Fruit fly (Drosophila melanogaster): ENCODE data around the gene ear.

The ear gene

DNA sequence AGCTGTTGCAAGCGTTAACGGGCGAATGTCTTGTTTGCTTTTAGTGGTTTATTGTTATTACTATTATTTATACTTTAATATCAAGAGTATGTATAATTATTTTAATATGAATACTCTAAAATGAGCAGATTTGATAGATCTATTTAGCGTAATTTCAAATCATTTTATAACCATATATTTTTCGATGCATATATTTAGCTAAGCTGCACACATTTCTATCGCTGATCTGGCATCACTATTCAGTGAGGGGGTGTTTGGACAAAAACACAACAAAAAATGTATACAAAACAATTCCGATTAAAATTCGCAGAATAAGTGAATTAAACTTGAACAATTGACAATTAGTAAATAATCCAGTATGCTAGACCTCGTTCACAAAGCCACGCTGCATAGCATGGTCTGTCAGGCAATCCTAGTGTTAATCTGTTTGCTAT is 30.5 kb downstream of the ear start, which contains the start of the genes Trs33 and Tmtc4 (continued):
- peak; percentile 15 for TF ChIP-seq CG1602 (GFP tag; optimal IDR thresholded peaks at IDR 0.05)
- TF ChIP-seq CG4424 (GFP tag; optimal IDR thresholded peaks at IDR 0.05), result peak; percentile 26
- TF ChIP-seq CG5180 (GFP tag; optimal IDR thresholded peaks at IDR 0.05), result peak; percentile 70
- TF ChIP-seq Camta (GFP tag; optimal IDR thresholded peaks at IDR 0.05), result no peak
- TF ChIP-seq bsh (GFP tag; optimal IDR thresholded peaks at IDR 0.05), result peak in 1 of 2 experiments; percentile 25
- TF ChIP-seq CG7786 (GFP tag; optimal IDR thresholded peaks at IDR 0.05), result no peak
- peak; percentile 39 for TF ChIP-seq stwl (tag; optimal IDR thresholded peaks at IDR 0.05)
- TF ChIP-seq CG13296 (GFP tag; optimal IDR thresholded peaks at IDR 0.05), result peak; percentile 12
- TF ChIP-seq vvl (GFP tag; IDR thresholded peaks at IDR 0.05), result peak; percentile 71
- peak; percentile 29; the same call in 1 of the 3 replicates for TF ChIP-seq CG34422 (GFP tag; IDR thresholded peaks at IDR 0.05)
- TF ChIP-seq gsb-n (tag; optimal IDR thresholded peaks at IDR 0.05), result peak; percentile 58
- TF ChIP-seq lilli (GFP tag; optimal IDR thresholded peaks at IDR 0.05), result peak; percentile 16
- no peak for TF ChIP-seq hth (optimal IDR thresholded peaks at IDR 0.05)
- no peak for TF ChIP-seq CG9437 (GFP tag; optimal IDR thresholded peaks at IDR 0.05)
- no peak for TF ChIP-seq CG13624 (GFP tag; optimal IDR thresholded peaks at IDR 0.05)
- peak; percentile 93 for TF ChIP-seq MBD-R2 (GFP tag; IDR thresholded peaks at IDR 0.05)
- peak; percentile 11 for TF ChIP-seq YL-1 (GFP tag; optimal IDR thresholded peaks at IDR 0.05)
- no peak for TF ChIP-seq ewg (GFP tag; optimal IDR thresholded peaks at IDR 0.05)
- TF ChIP-seq nerfin-2 (GFP tag; IDR thresholded peaks at IDR 0.05; ENCODE audit: partially characterized antibody), result no peak
- peak; percentile 99 for TF ChIP-seq kni (GFP tag; optimal IDR thresholded peaks at IDR 0.05)
- peak; percentile 53 for TF ChIP-seq CG9817 (tag; optimal IDR thresholded peaks at IDR 0.05)
- TF ChIP-seq nom (GFP tag; optimal IDR thresholded peaks at IDR 0.05), result no peak
- no peak for TF ChIP-seq Lim3 (GFP tag; IDR thresholded peaks at IDR 0.05)
- TF ChIP-seq CG15601 (tag; optimal IDR thresholded peaks at IDR 0.05), result peak; percentile 31
- peak; percentile 67 for TF ChIP-seq gem (tag; optimal IDR thresholded peaks at IDR 0.05)
- no peak for TF ChIP-seq fd64A (GFP tag; optimal IDR thresholded peaks at IDR 0.05)
- TF ChIP-seq CG8924 (tag; optimal IDR thresholded peaks at IDR 0.05), result peak; percentile 49
- peak; percentile 48 for TF ChIP-seq gcm (GFP tag; optimal IDR thresholded peaks at IDR 0.05)
- no peak for TF ChIP-seq Rx (GFP tag; IDR thresholded peaks at IDR 0.05)
- TF ChIP-seq CG9876 (GFP tag; optimal IDR thresholded peaks at IDR 0.05), result no peak
- TF ChIP-seq CG13123 (GFP tag; optimal IDR thresholded peaks at IDR 0.05), result peak; percentile 15
- peak; percentile 59 for TF ChIP-seq CG2116 (GFP tag; optimal IDR thresholded peaks at IDR 0.05)
- peak in 1 of 3 experiments; percentile 40 for TF ChIP-seq lola (GFP tag; optimal IDR thresholded peaks at IDR 0.05)
- peak; percentile 42 for TF ChIP-seq sd (tag; optimal IDR thresholded peaks at IDR 0.05)
- no peak for TF ChIP-seq gce (GFP tag; IDR thresholded peaks at IDR 0.05)
- TF ChIP-seq TFAM (GFP tag; optimal IDR thresholded peaks at IDR 0.05), result no peak

- TF ChIP-seq ac (GFP tag; optimal IDR thresholded peaks at IDR 0.05) (no peak), CG4617 (GFP tag; optimal IDR thresholded peaks at IDR 0.05; ENCODE audit: borderline replicate concordance) (no peak), chm (GFP tag; IDR thresholded peaks at IDR 0.05) (0 out of 2 replicates have a peak, but pooled peaks have one; percentile 21), Xrp1 (GFP tag; IDR thresholded peaks at IDR 0.05) (no peak), sens (GFP tag) (peak; percentile 61), CG10147 (GFP tag; optimal IDR thresholded peaks at IDR 0.05) (no peak), CG11093 (GFP tag; IDR thresholded peaks at IDR 0.05) (no peak), Hmr (GFP tag; optimal IDR thresholded peaks at IDR 0.05) (peak; percentile 25), CG8359 (GFP tag; optimal IDR thresholded peaks at IDR 0.05; ENCODE audit: borderline replicate concordance) (no peak), H15 (GFP tag; IDR thresholded peaks at IDR 0.05) (no peak), ken (GFP tag; IDR thresholded peaks at IDR 0.05) (no peak), CG12071 (GFP tag; optimal IDR thresholded peaks at IDR 0.05) (peak; percentile 27), Med (GFP tag) (peak; percentile 67), CG2199 (GFP tag; IDR thresholded peaks at IDR 0.05) (0 out of 3 replicates have a peak, but pooled peaks have one; percentile 35), CG1603 (tag; optimal IDR thresholded peaks at IDR 0.05) (no peak), HmgD (GFP tag; optimal IDR thresholded peaks at IDR 0.05) (no peak), Oaz (GFP tag; IDR thresholded peaks at IDR 0.05) (no peak)
Observed at dm6 chr3R:15354019-15354418, 33.5 kb downstream of the ear start.
